Worm (Caenorhabditis elegans) whole organism, late embryonic: ENCODE results near the gene vap-1.
A peak's percentile ranks its signal among the peaks of the same experiment; 100 is the strongest.

Experiments
- C38D4.7 ChIP-seq: fragments of 200-800 bp; sonication (Bioruptor generic); optimal IDR thresholded peaks from 2 replicates; lab custom pipeline; 2018; ENCODE audit warnings: mild to moderate bottlenecking, missing genetic modification characterization, moderate library complexity, missing compliant biosample characterization
- F13H6.1 ChIP-seq: sonication (generic microtip); optimal IDR thresholded peaks from 2 replicates; lab custom pipeline; 2016; ENCODE audit warnings: missing genetic modification characterization, missing compliant biosample characterization
- K09A11.1 ChIP-seq: sonication (generic microtip); optimal IDR thresholded peaks from 2 replicates; lab custom pipeline; 2017; ENCODE audit warnings: antibody characterized with exemption, mild to moderate bottlenecking, missing genetic modification characterization, missing compliant biosample characterization; ENCODE audit not compliant: insufficient read depth
- T23F11.4 ChIP-seq: fragments of 200-800 bp; sonication (Bioruptor generic); optimal IDR thresholded peaks from 2 replicates; lab custom pipeline; 2018; ENCODE audit warnings: mild to moderate bottlenecking, missing genetic modification characterization, missing compliant biosample characterization
- Y22D7AL.16 ChIP-seq: sonication (generic microtip); optimal IDR thresholded peaks from 2 replicates; lab custom pipeline; 2016; ENCODE audit warnings: missing genetic modification characterization, missing compliant biosample characterization
- ama-1 ChIP-seq: fragments of 150-350 bp; optimal IDR thresholded peaks from 2 replicates; lab custom pipeline; 2014
- ceh-14 ChIP-seq: sonication (generic microtip); optimal IDR thresholded peaks from 2 replicates; lab custom pipeline; 2016; ENCODE audit warnings: missing genotype, missing genetic modification characterization, missing compliant biosample characterization
- ceh-18 ChIP-seq: sonication (generic microtip); optimal IDR thresholded peaks from 2 replicates; lab custom pipeline; 2016; ENCODE audit warnings: missing genetic modification characterization, missing compliant biosample characterization
- ceh-2 ChIP-seq: sonication (generic microtip); optimal IDR thresholded peaks from 2 replicates; lab custom pipeline; 2016; ENCODE audit warnings: missing genotype, missing genetic modification characterization, missing compliant biosample characterization
- ceh-22 ChIP-seq: sonication (generic microtip); optimal IDR thresholded peaks from 2 replicates; lab custom pipeline; 2017; ENCODE audit warnings: missing biosample characterization, missing genetic modification characterization
- ceh-45 ChIP-seq: fragments of 200-800 bp; sonication (Bioruptor generic); IDR thresholded peaks from 2 replicates; pipeline ENCODE4 v1.3.6; 2022; ENCODE audit warnings: missing genetic modification reagents, missing genetic modification characterization, missing compliant biosample characterization
- ceh-6 ChIP-seq: fragments of 200-800 bp; sonication (Bioruptor generic); optimal IDR thresholded peaks from 2 replicates; lab custom pipeline; 2018; ENCODE audit warnings: mild to moderate bottlenecking, missing genetic modification characterization, missing compliant biosample characterization
- ceh-9 ChIP-seq: sonication (generic microtip); optimal IDR thresholded peaks from 2 replicates; lab custom pipeline; 2016; ENCODE audit warnings: mild to moderate bottlenecking, missing genetic modification characterization, inconsistent platforms, missing compliant biosample characterization
- che-1 ChIP-seq: sonication (generic microtip); optimal IDR thresholded peaks from 2 replicates; lab custom pipeline; 2016; ENCODE audit warnings: mild to moderate bottlenecking, missing genetic modification characterization, missing compliant biosample characterization
- dmd-4 ChIP-seq: sonication (generic microtip); optimal IDR thresholded peaks from 2 replicates; lab custom pipeline; 2016; ENCODE audit warnings: borderline replicate concordance, missing genetic modification characterization, missing compliant biosample characterization
- dve-1 ChIP-seq: sonication (generic microtip); optimal IDR thresholded peaks from 2 replicates; lab custom pipeline; 2017; ENCODE audit warnings: antibody characterized with exemption, mild to moderate bottlenecking, missing genetic modification characterization, missing compliant biosample characterization
- elt-2 ChIP-seq: sonication (generic microtip); optimal IDR thresholded peaks from 2 replicates; lab custom pipeline; 2016; ENCODE audit warnings: missing genetic modification reagents, missing genetic modification characterization, missing compliant biosample characterization
- ets-4 ChIP-seq: sonication (generic microtip); optimal IDR thresholded peaks from 2 replicates; lab custom pipeline; 2016; ENCODE audit warnings: missing genetic modification characterization, missing compliant biosample characterization
- fkh-10 ChIP-seq: fragments of 150-350 bp; optimal IDR thresholded peaks from 2 replicates; lab custom pipeline; 2014; ENCODE audit warnings: missing biosample characterization, missing genetic modification reagents, missing genetic modification characterization
- fkh-6 ChIP-seq: sonication (generic microtip); optimal IDR thresholded peaks from 2 replicates; lab custom pipeline; 2016; ENCODE audit warnings: missing genetic modification characterization, missing compliant biosample characterization
- hlh-13 ChIP-seq: fragments of 200-800 bp; sonication (Bioruptor generic); optimal IDR thresholded peaks from 2 replicates; lab custom pipeline; 2018; ENCODE audit warnings: mild to moderate bottlenecking, missing genetic modification characterization, missing compliant biosample characterization
- hlh-15 ChIP-seq: sonication (generic microtip); optimal IDR thresholded peaks from 2 replicates; lab custom pipeline; 2016; ENCODE audit warnings: missing genetic modification characterization, missing compliant biosample characterization
- hlh-6 ChIP-seq: sonication (generic microtip); optimal IDR thresholded peaks from 2 replicates; lab custom pipeline; 2016; ENCODE audit warnings: missing genotype, missing genetic modification characterization, missing compliant biosample characterization
- hlh-8 ChIP-seq: sonication (generic microtip); optimal IDR thresholded peaks from 2 replicates; lab custom pipeline; 2016; ENCODE audit warnings: missing genotype, missing genetic modification characterization, missing compliant biosample characterization
- mec-3 ChIP-seq: sonication (generic microtip); optimal IDR thresholded peaks from 2 replicates; lab custom pipeline; 2016; ENCODE audit warnings: borderline replicate concordance, missing genetic modification characterization, missing compliant biosample characterization
- nfya-1 ChIP-seq: sonication (generic microtip); optimal IDR thresholded peaks from 2 replicates; lab custom pipeline; 2017; ENCODE audit warnings: missing genetic modification characterization, mild to moderate bottlenecking, missing compliant biosample characterization, antibody characterized with exemption, moderate library complexity
- nhr-11 ChIP-seq: fragments of 150-350 bp; optimal IDR thresholded peaks from 2 replicates; lab custom pipeline; 2014; ENCODE audit warnings: missing biosample characterization, missing genetic modification characterization
- odd-2 ChIP-seq: sonication (generic microtip); optimal IDR thresholded peaks from 2 replicates; lab custom pipeline; 2017; ENCODE audit warnings: antibody characterized with exemption, mild to moderate bottlenecking, missing genetic modification characterization, missing compliant biosample characterization
- pag-3 ChIP-seq: sonication (generic microtip); optimal IDR thresholded peaks from 2 replicates; lab custom pipeline; 2016; ENCODE audit warnings: missing compliant biosample characterization, missing genetic modification characterization, borderline replicate concordance
- pat-9 ChIP-seq: fragments of 200-800 bp; sonication (Bioruptor generic); optimal IDR thresholded peaks from 2 replicates; lab custom pipeline; 2018; ENCODE audit warnings: mild to moderate bottlenecking, missing genetic modification characterization, moderate library complexity, missing compliant biosample characterization
- pax-1 ChIP-seq: fragments of 150-350 bp; optimal IDR thresholded peaks from 2 replicates; lab custom pipeline; 2014; ENCODE audit warnings: missing biosample characterization, missing genetic modification characterization
- pha-2 ChIP-seq: sonication (generic microtip); optimal IDR thresholded peaks from 2 replicates; lab custom pipeline; 2017; ENCODE audit warnings: mild to moderate bottlenecking, missing genetic modification characterization, missing compliant biosample characterization
- pha-4 ChIP-seq: fragments of 150-350 bp; optimal IDR thresholded peaks from 2 replicates; lab custom pipeline; 2018; ENCODE audit warnings: missing biosample characterization, missing genetic modification reagents, missing genetic modification characterization
- pqm-1 ChIP-seq: sonication (generic microtip); optimal IDR thresholded peaks from 2 replicates; lab custom pipeline; 2016; ENCODE audit warnings: missing genetic modification characterization, missing compliant biosample characterization
- rnt-1 ChIP-seq: sonication (generic microtip); optimal IDR thresholded peaks from 2 replicates; lab custom pipeline; 2016; ENCODE audit warnings: missing genetic modification characterization, missing compliant biosample characterization
- sdc-2 ChIP-seq: sonication (generic microtip); optimal IDR thresholded peaks from 2 replicates; lab custom pipeline; 2016; ENCODE audit warnings: missing genotype, missing genetic modification characterization, missing compliant biosample characterization
- sox-2 ChIP-seq: fragments of 200-800 bp; sonication (Bioruptor generic); IDR thresholded peaks from 2 replicates; pipeline ENCODE4 v1.3.6; 2022; ENCODE audit warnings: missing genetic modification reagents, missing genetic modification characterization, missing compliant biosample characterization
- syd-9 ChIP-seq: sonication (generic microtip); optimal IDR thresholded peaks from 2 replicates; lab custom pipeline; 2016; ENCODE audit warnings: mild to moderate bottlenecking, missing genetic modification characterization, moderate library complexity, missing compliant biosample characterization
- tbx-2 ChIP-seq: sonication (generic microtip); optimal IDR thresholded peaks from 2 replicates; lab custom pipeline; 2016; ENCODE audit warnings: missing genetic modification characterization, missing compliant biosample characterization
- tbx-7 ChIP-seq: sonication (generic microtip); optimal IDR thresholded peaks from 2 replicates; lab custom pipeline; 2016; ENCODE audit warnings: missing genotype, missing genetic modification characterization, missing compliant biosample characterization
- ttx-3 ChIP-seq: sonication (generic microtip); optimal IDR thresholded peaks from 2 replicates; lab custom pipeline; 2016; ENCODE audit warnings: missing genetic modification reagents, missing genetic modification characterization, missing compliant biosample characterization
- unc-55 ChIP-seq: sonication (generic microtip); optimal IDR thresholded peaks from 2 replicates; lab custom pipeline; 2017; ENCODE audit warnings: missing biosample characterization, missing genetic modification reagents, missing genetic modification characterization
- zip-5 ChIP-seq: sonication (generic microtip); optimal IDR thresholded peaks from 2 replicates; lab custom pipeline; 2016; ENCODE audit warnings: missing genetic modification characterization, missing compliant biosample characterization
- ztf-16 ChIP-seq: sonication (generic microtip); optimal IDR thresholded peaks from 2 replicates; lab custom pipeline; 2017; ENCODE audit warnings: missing genetic modification characterization, missing compliant biosample characterization

vap-1 gene

DNA sequence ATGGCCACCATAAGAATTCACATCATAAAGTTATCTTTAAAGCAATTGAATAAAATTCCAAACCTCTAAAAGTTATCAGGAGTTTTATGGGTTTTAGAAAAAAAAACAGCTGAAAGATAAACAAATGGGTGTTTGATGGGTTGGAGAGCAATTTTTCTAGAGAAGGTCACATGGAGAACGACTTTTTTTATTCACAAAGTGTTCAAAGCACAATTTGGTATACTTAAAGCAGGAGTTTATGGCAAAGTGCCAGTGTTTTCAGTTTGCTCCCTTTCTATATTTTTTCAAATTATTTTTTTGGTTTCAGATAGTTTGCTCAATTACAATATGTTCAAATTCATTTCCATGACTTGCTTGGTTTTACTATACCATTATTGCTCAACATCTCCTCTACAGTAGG is 4.9 kb upstream of the vap-1 start, which contains the start of gene F11C7.6:
TSS of gene F11C7.6 (plus strand) at position 301 of the 400 bp plus-strand sequence.
- TF ChIP-seq rnt-1 (tag; lab: Kevin White, UChicago) (no peak), ttx-3 (no peak), pha-2 (tag; lab: Kevin White, UChicago) (no peak), sox-2 (no peak), ceh-22 (tag; lab: Kevin White, UChicago) (no peak)

DNA sequence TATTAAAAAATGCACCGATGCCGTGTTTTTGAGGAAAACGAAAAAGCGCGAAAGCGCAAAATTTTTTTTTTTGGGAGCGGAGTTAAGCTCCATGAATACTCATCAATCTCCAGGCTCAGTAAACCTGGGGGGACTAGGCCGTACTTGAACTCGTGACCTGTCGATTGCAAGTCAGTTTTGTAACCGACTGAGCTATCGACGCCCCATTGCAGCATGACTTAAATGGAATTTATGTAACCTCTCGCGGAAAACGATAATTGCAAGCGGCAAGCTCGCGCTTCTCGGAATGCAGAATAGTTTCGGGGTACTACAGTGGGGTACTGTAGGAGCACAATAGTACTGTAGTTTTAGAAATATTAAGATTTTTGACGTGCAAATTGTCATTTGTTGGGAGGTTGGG is 4.1 kb upstream of the vap-1 start:
- TF ChIP-seq tbx-2 (tag; lab: Kevin White, UChicago): no peak
- TF ChIP-seq ttx-3: no peak
- no peak for TF ChIP-seq ceh-14 (tag; lab: Kevin White, UChicago)
- TF ChIP-seq pax-1: no peak
- no peak for TF ChIP-seq syd-9 (tag; lab: Kevin White, UChicago)
- no peak for TF ChIP-seq F13H6.1 (tag; lab: Kevin White, UChicago)

ce11 chrX:17398293-17398692 is 1.9 kb upstream of the vap-1 start, which contains the start of gene F11C7.7:
F11C7.7 (plus strand) TSS chrX:17398593.
- no peak for TF ChIP-seq unc-55 (GFP tag; lab: Kevin White, UChicago)
- TF ChIP-seq ets-4 (tag; lab: Kevin White, UChicago): no peak
- TF ChIP-seq F13H6.1 (tag; lab: Kevin White, UChicago): no peak
- TF ChIP-seq fkh-10 (GFP tag; lab: Kevin White, UChicago): no peak
- TF ChIP-seq pag-3: no peak
- no peak for TF ChIP-seq ama-1 (lab: Kevin White, UChicago)
- TF ChIP-seq elt-2 (tag; lab: Kevin White, UChicago): no peak
- TF ChIP-seq dve-1 (tag; lab: Kevin White, UChicago): no peak
- no peak for TF ChIP-seq ceh-9 (tag; lab: Kevin White, UChicago)
- no peak for TF ChIP-seq hlh-15 (tag; lab: Kevin White, UChicago)
- TF ChIP-seq nhr-11: no peak
- TF ChIP-seq T23F11.4 (GFP tag; lab: Kevin White, UChicago): no peak
- TF ChIP-seq pha-4: no peak
- no peak for TF ChIP-seq hlh-13
- TF ChIP-seq mec-3 (tag; lab: Kevin White, UChicago): no peak
- TF ChIP-seq fkh-6 (tag; lab: Kevin White, UChicago): no peak
- TF ChIP-seq ceh-45: no peak
- TF ChIP-seq pat-9 (tag; lab: Kevin White, UChicago): no peak
- TF ChIP-seq pha-2 (tag; lab: Kevin White, UChicago): no peak
- no peak for TF ChIP-seq syd-9 (tag; lab: Kevin White, UChicago)

DNA sequence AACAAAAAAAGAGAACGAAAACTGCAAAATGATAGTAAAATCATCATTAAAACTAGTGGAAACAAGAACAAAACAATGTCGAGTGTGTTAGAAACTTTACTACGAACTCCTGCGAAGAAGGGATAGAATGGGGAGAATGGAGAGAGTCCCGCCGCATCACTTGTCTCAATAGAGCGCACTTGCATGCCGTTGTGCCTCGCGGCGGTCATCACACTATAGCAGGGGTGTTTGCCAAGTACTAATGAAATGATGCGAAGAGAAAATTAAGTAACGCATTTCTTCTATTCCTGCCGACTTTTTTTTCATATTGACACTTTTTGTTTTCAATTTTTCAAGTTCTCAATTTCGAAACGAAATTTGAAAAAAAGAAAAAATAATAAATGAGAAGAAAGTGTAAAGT is 4.2 kb downstream of the vap-1 start:
- peak; percentile 75 for TF ChIP-seq sdc-2
- TF ChIP-seq unc-55 (GFP tag; lab: Kevin White, UChicago): peak; percentile 43
- TF ChIP-seq sox-2: no peak
- no peak for TF ChIP-seq che-1 (tag; lab: Kevin White, UChicago)
- peak; percentile 36 for TF ChIP-seq nfya-1 (tag; lab: Kevin White, UChicago)
- peak; percentile 56 for TF ChIP-seq ceh-18
- no peak for TF ChIP-seq odd-2
- peak; percentile 24 for TF ChIP-seq syd-9 (tag; lab: Kevin White, UChicago)
- TF ChIP-seq ceh-2: no peak
- no peak for TF ChIP-seq hlh-15 (tag; lab: Kevin White, UChicago)
- no peak for TF ChIP-seq Y22D7AL.16 (tag; lab: Kevin White, UChicago)
- TF ChIP-seq tbx-7 (tag; lab: Kevin White, UChicago): no peak
- no peak for TF ChIP-seq ceh-6 (GFP tag; lab: Kevin White, UChicago)
- TF ChIP-seq mec-3 (tag; lab: Kevin White, UChicago): no peak
- no peak for TF ChIP-seq K09A11.1 (tag; lab: Kevin White, UChicago)
- no peak for TF ChIP-seq nhr-11
- TF ChIP-seq fkh-6 (tag; lab: Kevin White, UChicago): no peak
- peak; percentile 56 for TF ChIP-seq tbx-2 (tag; lab: Kevin White, UChicago)
- TF ChIP-seq pha-4: no peak
- peak; percentile 29 for TF ChIP-seq rnt-1 (tag; lab: Kevin White, UChicago)
- TF ChIP-seq hlh-8 (tag; lab: Kevin White, UChicago): no peak
- TF ChIP-seq dmd-4 (tag; lab: Kevin White, UChicago): no peak
- no peak for TF ChIP-seq C38D4.7 (GFP tag; lab: Kevin White, UChicago)
- no peak for TF ChIP-seq hlh-6
- TF ChIP-seq ceh-14 (tag; lab: Kevin White, UChicago): peak; percentile 67
- TF ChIP-seq ztf-16 (tag; lab: Kevin White, UChicago): no peak
- no peak for TF ChIP-seq pag-3
- no peak for TF ChIP-seq ama-1 (lab: Kevin White, UChicago)
- no peak for TF ChIP-seq ceh-45
- TF ChIP-seq pha-2 (tag; lab: Kevin White, UChicago): no peak
- TF ChIP-seq elt-2 (tag; lab: Kevin White, UChicago): no peak
- TF ChIP-seq ets-4 (tag; lab: Kevin White, UChicago): no peak
- no peak for TF ChIP-seq zip-5 (tag; lab: Kevin White, UChicago)
- TF ChIP-seq ceh-9 (tag; lab: Kevin White, UChicago): no peak
- TF ChIP-seq pqm-1 (tag; lab: Kevin White, UChicago): no peak
